Fruit fly (Drosophila melanogaster) whole organism, adult: ENCODE data around the gene CG43131.

Source experiments
- Mnt ChIP-seq: fragments of 200-800 bp; sonication (Bioruptor generic); optimal IDR thresholded peaks from 2 replicates; lab custom pipeline; 2016; ENCODE audit warnings: missing biosample characterization, mild to moderate bottlenecking, missing genetic modification characterization
- kay ChIP-seq: fragments of 200-800 bp; sonication (Bioruptor generic); peaks from one replicate; lab custom pipeline; 2016; ENCODE audit warnings: missing biosample characterization, missing genetic modification characterization, borderline replicate concordance

DNA sequence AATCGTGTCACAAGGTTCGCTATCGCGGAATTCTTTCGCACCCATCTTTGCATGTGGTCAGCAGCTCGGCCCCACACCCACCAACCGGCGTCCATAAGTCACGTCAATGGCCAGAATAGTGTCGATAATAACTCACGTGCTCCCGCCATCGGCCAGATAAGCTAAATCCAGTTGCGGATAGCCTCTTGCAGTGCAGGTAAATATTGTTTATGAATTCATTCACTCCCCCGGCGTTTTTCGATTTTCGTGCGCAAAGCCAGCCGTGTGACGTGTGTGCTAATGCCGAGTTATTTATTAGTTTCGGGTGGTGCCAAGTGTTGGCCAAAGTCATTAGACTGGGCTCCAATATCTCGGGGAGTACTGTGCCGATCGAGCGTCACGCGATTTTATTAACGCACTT, 35.2 kb downstream of the CG43131 start:
- no peak for TF ChIP-seq Mnt (GFP tag; lab: Kevin White, UChicago)
- no peak for TF ChIP-seq kay (GFP tag; lab: Kevin White, UChicago)
